Worm (Caenorhabditis elegans): ENCODE results near the gene dlat-1.

The dlat-1 gene

ce11 chrV:14463087-14463486, 16.0 kb upstream of the dlat-1 start, which contains the start of gene F08H9.3:
F08H9.3 (minus strand) TSS chrV:14463338.
- peak; percentile 85 for TF ChIP-seq snpc-3.4 (tag; optimal IDR thresholded peaks at IDR 0.05)
- peak; percentile 88 for TF ChIP-seq attf-6 (GFP tag; IDR thresholded peaks at IDR 0.05)
- TF ChIP-seq egl-44 (GFP tag; IDR thresholded peaks at IDR 0.05) = 0 out of 2 replicates have a peak, but pooled peaks have one; percentile 63
- TF ChIP-seq lin-26 (GFP tag; IDR thresholded peaks at IDR 0.05) = peak; percentile 69; the same call in 1 of the 2 replicates
- peak; percentile 82 for TF ChIP-seq D2030.7 (GFP tag; IDR thresholded peaks at IDR 0.05)
- peak; percentile 77 for TF ChIP-seq madf-6 (GFP tag; IDR thresholded peaks at IDR 0.05)
- TF ChIP-seq bed-2 (GFP tag; IDR thresholded peaks at IDR 0.05) = 0 out of 2 replicates have a peak, but pooled peaks have one; percentile 48
- TF ChIP-seq B0336.3 (GFP tag; IDR thresholded peaks at IDR 0.05) = peak; percentile 52; the same call in 1 of the 2 replicates
- peak; percentile 69 for TF ChIP-seq tbp1 (GFP tag; optimal IDR thresholded peaks at IDR 0.05)
- peak; percentile 85 for TF ChIP-seq snpc-4 (GFP tag; optimal IDR thresholded peaks at IDR 0.05)
- peak; percentile 90 to 98 (median 94) for TF ChIP-seq snpc-4 (tag; optimal IDR thresholded peaks at IDR 0.05)
- TF ChIP-seq efl-1 (GFP tag; optimal IDR thresholded peaks at IDR 0.05) = peak; percentile 10
- peak; percentile 84 for TF ChIP-seq dox-1 (GFP tag; IDR thresholded peaks at IDR 0.05)
- peak; percentile 57; the same call in 1 of the 2 replicates for TF ChIP-seq hsf-1 (GFP tag; IDR thresholded peaks at IDR 0.05)
- peak; percentile 82 for TF ChIP-seq Y79H2A.3 (GFP tag; conservative IDR thresholded peaks at IDR 0.05)
- peak; percentile 63 for TF ChIP-seq ceh-100 (GFP tag; IDR thresholded peaks at IDR 0.05)
- TF ChIP-seq ceh-27 (GFP tag; optimal IDR thresholded peaks at IDR 0.05) = peak; percentile 3
- peak; percentile 68 for TF ChIP-seq F23B12.7 (tag; optimal IDR thresholded peaks at IDR 0.05; ENCODE audit: insufficient read depth)
- TF ChIP-seq tlf-1 (GFP tag; optimal IDR thresholded peaks at IDR 0.05) = peak; percentile 6
- TF ChIP-seq egrh-3 (GFP tag; IDR thresholded peaks at IDR 0.05) = peak; percentile 62
- peak; percentile 90 for TF ChIP-seq him-1 (tag; optimal IDR thresholded peaks at IDR 0.05)
- TF ChIP-seq dpff-1 (tag; optimal IDR thresholded peaks at IDR 0.05) = peak; percentile 9
- peak; percentile 51 for TF ChIP-seq F33H1.4 (GFP tag; IDR thresholded peaks at IDR 0.05)
- 0 out of 2 replicates have a peak, but pooled peaks have one; percentile 18 for TF ChIP-seq ceh-91 (GFP tag; IDR thresholded peaks at IDR 0.05)
- TF ChIP-seq zfh-2 (GFP tag; conservative IDR thresholded peaks at IDR 0.05) = peak; percentile 51; the same call in 1 of the 2 replicates
- TF ChIP-seq ztf-18 (tag; optimal IDR thresholded peaks at IDR 0.05) = peak; percentile 2
- peak; percentile 93 for TF ChIP-seq snpc-1.1 (tag; optimal IDR thresholded peaks at IDR 0.05; ENCODE audit: insufficient read depth)
- TF ChIP-seq repo-1 (tag; optimal IDR thresholded peaks at IDR 0.05) = peak; percentile 18
- TF ChIP-seq ekl-4 (GFP tag; IDR thresholded peaks at IDR 0.05) = peak; percentile 75; the same call in 1 of the 2 replicates
- TF ChIP-seq nfyb-1 (GFP tag; IDR thresholded peaks at IDR 0.05) = 0 out of 2 replicates have a peak, but pooled peaks have one; percentile 58
- peak; percentile 95 for TF ChIP-seq hmg-1.2 (GFP tag; IDR thresholded peaks at IDR 0.05)
- TF ChIP-seq xnd-1 (tag; optimal IDR thresholded peaks at IDR 0.05) = peak; percentile 22
- peak; percentile 64 for TF ChIP-seq snpc-1.3 (tag; optimal IDR thresholded peaks at IDR 0.05; ENCODE audit: insufficient read depth)
- peak; percentile 55; the same call in 1 of the 2 replicates for TF ChIP-seq rcor-1 (GFP tag; IDR thresholded peaks at IDR 0.05)
- TF ChIP-seq mcd-1 (GFP tag; IDR thresholded peaks at IDR 0.05) = peak; percentile 74
- TF ChIP-seq F49E8.2 (tag; optimal IDR thresholded peaks at IDR 0.05; ENCODE audit: insufficient read depth) = peak; percentile 38
- TF ChIP-seq pbrm-1 (GFP tag; IDR thresholded peaks at IDR 0.05) = peak; percentile 75
- peak; percentile 27 for TF ChIP-seq lin-54 (GFP tag; optimal IDR thresholded peaks at IDR 0.05)
- TF ChIP-seq lsl-1 (GFP tag; optimal IDR thresholded peaks at IDR 0.05) = peak; percentile 55
- peak; percentile 35; the same call in 1 of the 2 replicates for TF ChIP-seq madf-8 (GFP tag; conservative IDR thresholded peaks at IDR 0.05)
